Fruit fly (Drosophila melanogaster) whole organism, embryonic: ENCODE results near the gene CG9426.

Experiments
- Adf1 ChIP-seq: fragments of 200-800 bp; sonication (Bioruptor generic); IDR thresholded peaks from 2 replicates; pipeline ENCODE4 v1.3.6; 2022; ENCODE audit warnings: missing biosample characterization, missing genetic modification characterization
- CG10147 ChIP-seq: fragments of 200-800 bp; sonication (Bioruptor generic); optimal IDR thresholded peaks from 2 replicates; lab custom pipeline; 2019; ENCODE audit warnings: missing biosample characterization, mild to moderate bottlenecking, missing genetic modification characterization, moderate library complexity
- CG10565 ChIP-seq: fragments of 200-800 bp; sonication (Bioruptor generic); optimal IDR thresholded peaks from 3 replicates; lab custom pipeline; 2016; ENCODE audit warnings: missing biosample characterization, mild to moderate bottlenecking, missing genetic modification characterization
- CG11456 ChIP-seq: fragments of 200-800 bp; sonication (Bioruptor generic); IDR thresholded peaks from 3 replicates; pipeline ENCODE4 v1.3.6; 2022; ENCODE audit warnings: missing biosample characterization, missing genetic modification characterization
- CG15514 ChIP-seq: fragments of 200-800 bp; sonication (Bioruptor generic); optimal IDR thresholded peaks from 3 replicates; lab custom pipeline; 2017; ENCODE audit warnings: missing biosample characterization, missing genetic modification characterization, mild to moderate bottlenecking, moderate library complexity, missing genetic modification reagents
- CG15601 ChIP-seq: fragments of 200-800 bp; sonication (Bioruptor generic); optimal IDR thresholded peaks from 3 replicates; lab custom pipeline; 2019; ENCODE audit warnings: missing biosample characterization, mild to moderate bottlenecking, missing genetic modification characterization, moderate library complexity
- CG17612 ChIP-seq: fragments of 200-800 bp; sonication (Bioruptor generic); IDR thresholded peaks from 2 replicates; pipeline ENCODE4 v1.3.6; 2022; ENCODE audit warnings: missing biosample characterization, missing genetic modification characterization
- CG17802 ChIP-seq: fragments of 200-800 bp; sonication (Bioruptor generic); optimal IDR thresholded peaks from 2 replicates; lab custom pipeline; 2018; ENCODE audit warnings: missing biosample characterization, mild to moderate bottlenecking, missing genetic modification characterization, moderate library complexity
- CG18262 ChIP-seq: fragments of 200-800 bp; optimal IDR thresholded peaks from 3 replicates; lab custom pipeline; 2019; ENCODE audit warnings: missing biosample characterization, mild to moderate bottlenecking, missing genetic modification characterization, moderate library complexity
- CG2889 ChIP-seq: fragments of 200-800 bp; sonication (Bioruptor generic); IDR thresholded peaks from 3 replicates; pipeline ENCODE4 v1.3.6; 2022; ENCODE audit warnings: missing biosample characterization, missing genetic modification characterization
- CG31224 ChIP-seq: fragments of 200-800 bp; sonication (Bioruptor generic); IDR thresholded peaks from 2 replicates; pipeline ENCODE4 v1.3.6; 2022; ENCODE audit warnings: missing biosample characterization, missing genetic modification characterization
- CG32772 ChIP-seq: fragments of 200-800 bp; sonication (Bioruptor generic); IDR thresholded peaks from 2 replicates; pipeline ENCODE4 v1.3.6; 2022; ENCODE audit warnings: missing biosample characterization, missing genetic modification characterization
- CG4820 ChIP-seq: fragments of 200-800 bp; sonication (Bioruptor generic); optimal IDR thresholded peaks from 3 replicates; lab custom pipeline; 2016; ENCODE audit warnings: missing biosample characterization, missing genetic modification characterization
- CG6175 ChIP-seq: fragments of 200-800 bp; sonication (Bioruptor generic); IDR thresholded peaks from 3 replicates; pipeline ENCODE4 v1.3.6; 2022; ENCODE audit warnings: missing biosample characterization, missing genetic modification characterization
- CG6765 ChIP-seq: fragments of 200-800 bp; sonication (Bioruptor generic); optimal IDR thresholded peaks from 3 replicates; lab custom pipeline; 2017; ENCODE audit warnings: missing biosample characterization, mild to moderate bottlenecking, missing genetic modification characterization
- CG8388 ChIP-seq: fragments of 200-800 bp; sonication (Bioruptor generic); optimal IDR thresholded peaks from 2 replicates; lab custom pipeline; 2019; ENCODE audit warnings: missing biosample characterization, mild to moderate bottlenecking, missing genetic modification characterization, moderate library complexity
- CG8924 ChIP-seq: fragments of 200-800 bp; optimal IDR thresholded peaks from 3 replicates; lab custom pipeline; 2019; ENCODE audit warnings: missing biosample characterization, mild to moderate bottlenecking, missing genetic modification characterization, moderate library complexity
- CG9215 ChIP-seq: fragments of 200-800 bp; sonication (Bioruptor generic); IDR thresholded peaks from 2 replicates; pipeline ENCODE4 v1.3.6; 2022; ENCODE audit warnings: missing biosample characterization, missing genetic modification characterization
- CG9876 ChIP-seq: fragments of 200-800 bp; sonication (Bioruptor generic); optimal IDR thresholded peaks from 2 replicates; lab custom pipeline; 2016; ENCODE audit warnings: missing biosample characterization, missing genetic modification characterization
- CHES-1-like ChIP-seq: fragments of 200-800 bp; sonication (Bioruptor generic); optimal IDR thresholded peaks from 2 replicates; lab custom pipeline; 2016; ENCODE audit warnings: missing biosample characterization, missing genetic modification characterization
- CkIIα-i1 ChIP-seq: fragments of 200-800 bp; sonication (Bioruptor generic); IDR thresholded peaks from 2 replicates; pipeline ENCODE4 v1.3.6; 2022; ENCODE audit warnings: missing biosample characterization, missing genetic modification characterization
- D19B ChIP-seq: fragments of 200-800 bp; sonication (Bioruptor generic); optimal IDR thresholded peaks from 2 replicates; lab custom pipeline; 2017; ENCODE audit warnings: missing biosample characterization, mild to moderate bottlenecking, missing genetic modification characterization
- Dll ChIP-seq: fragments of 200-800 bp; sonication (Bioruptor generic); IDR thresholded peaks from 4 replicates; pipeline ENCODE4 v1.3.6; 2022; ENCODE audit warnings: missing biosample characterization, missing genetic modification characterization; ENCODE audit not compliant: partially characterized antibody
- Ets65A ChIP-seq: fragments of 200-800 bp; sonication (Bioruptor generic); peaks from one replicate; lab custom pipeline; 2016; ENCODE audit warnings: missing biosample characterization, missing genetic modification characterization
- H15 ChIP-seq: fragments of 200-800 bp; sonication (Bioruptor generic); IDR thresholded peaks from 3 replicates; pipeline ENCODE4 v1.3.6; 2022; ENCODE audit warnings: missing biosample characterization, missing genetic modification characterization
- Max ChIP-seq: fragments of 200-800 bp; sonication (Bioruptor generic); optimal IDR thresholded peaks from 2 replicates; lab custom pipeline; 2016; ENCODE audit warnings: missing biosample characterization, mild to moderate bottlenecking, missing genetic modification characterization
- NFAT ChIP-seq: fragments of 200-800 bp; sonication (Bioruptor generic); IDR thresholded peaks from 2 replicates; pipeline ENCODE4 v1.3.6; 2022; ENCODE audit warnings: missing biosample characterization, missing genetic modification characterization
- NfI ChIP-seq: fragments of 200-800 bp; sonication (Bioruptor generic); optimal IDR thresholded peaks from 3 replicates; lab custom pipeline; 2018; ENCODE audit warnings: missing biosample characterization, mild to moderate bottlenecking, missing genetic modification characterization, moderate library complexity
- Oli ChIP-seq: fragments of 200-800 bp; sonication (Bioruptor generic); optimal IDR thresholded peaks from 2 replicates; lab custom pipeline; 2018; ENCODE audit warnings: missing biosample characterization, mild to moderate bottlenecking, missing genetic modification characterization, moderate library complexity
- Ptx1 ChIP-seq: fragments of 200-800 bp; sonication (Bioruptor generic); IDR thresholded peaks from 2 replicates; pipeline ENCODE4 v1.3.6; 2022; ENCODE audit warnings: missing biosample characterization, missing genetic modification characterization
- Sry-δ ChIP-seq: fragments of 200-800 bp; sonication (Bioruptor generic); optimal IDR thresholded peaks from 2 replicates; lab custom pipeline; 2016; ENCODE audit warnings: missing biosample characterization, missing genetic modification characterization
- ash1 ChIP-seq: fragments of 200-800 bp; sonication (Bioruptor generic); optimal IDR thresholded peaks from 2 replicates; lab custom pipeline; 2018; ENCODE audit warnings: missing biosample characterization, mild to moderate bottlenecking, missing genetic modification characterization
- bab2 ChIP-seq: fragments of 200-800 bp; sonication (Bioruptor generic); optimal IDR thresholded peaks from 2 replicates; lab custom pipeline; 2016; ENCODE audit warnings: missing biosample characterization, missing genetic modification characterization
- bigmax ChIP-seq: fragments of 200-800 bp; sonication (Bioruptor generic); optimal IDR thresholded peaks from 2 replicates; lab custom pipeline; 2018; ENCODE audit warnings: missing biosample characterization, mild to moderate bottlenecking, missing genetic modification characterization
- cg ChIP-seq: fragments of 200-800 bp; sonication (Bioruptor generic); optimal IDR thresholded peaks from 3 replicates; lab custom pipeline; 2019; ENCODE audit warnings: missing biosample characterization, mild to moderate bottlenecking, missing genetic modification characterization, moderate library complexity
- chinmo ChIP-seq: fragments of 200-800 bp; sonication (Bioruptor generic); IDR thresholded peaks from 4 replicates; pipeline ENCODE4 v1.3.6; 2022; ENCODE audit warnings: missing biosample characterization, missing genetic modification characterization; ENCODE audit not compliant: partially characterized antibody
- cwo ChIP-seq: fragments of 200-800 bp; sonication (Bioruptor generic); optimal IDR thresholded peaks from 3 replicates; lab custom pipeline; 2017; ENCODE audit warnings: missing biosample characterization, missing genetic modification characterization, mild to moderate bottlenecking, moderate library complexity, missing genetic modification reagents
- dmrt99B ChIP-seq: fragments of 200-800 bp; sonication (Bioruptor generic); optimal IDR thresholded peaks from 2 replicates; lab custom pipeline; 2018; ENCODE audit warnings: missing biosample characterization, mild to moderate bottlenecking, missing genetic modification characterization, moderate library complexity
- eve ChIP-seq, 2 experiments: fragments of >200 bp; optimal IDR thresholded peaks; 2 replicates each; lab custom pipeline; 2017; ENCODE audit warnings: missing biosample characterization in 2 of 2, missing genetic modification characterization in 2 of 2
- fd3F ChIP-seq: fragments of 200-800 bp; sonication (Bioruptor generic); optimal IDR thresholded peaks from 2 replicates; lab custom pipeline; 2018; ENCODE audit warnings: missing biosample characterization, mild to moderate bottlenecking, missing genetic modification characterization, moderate library complexity
- gce ChIP-seq: fragments of 200-800 bp; sonication (Bioruptor generic); IDR thresholded peaks from 3 replicates; pipeline ENCODE4 v1.3.6; 2022; ENCODE audit warnings: missing biosample characterization, missing genetic modification characterization
- grn ChIP-seq: fragments of 200-800 bp; sonication (Bioruptor generic); optimal IDR thresholded peaks from 3 replicates; lab custom pipeline; 2017; ENCODE audit warnings: missing biosample characterization, missing genetic modification characterization
- gt ChIP-seq: fragments of 200-800 bp; sonication (Bioruptor generic); IDR thresholded peaks from 2 replicates; pipeline ENCODE4 v1.3.6; 2022; ENCODE audit warnings: missing biosample characterization, missing genetic modification characterization
- hkb ChIP-seq, 2 experiments: fragments of 200-800 bp in 1 of 2; fragments of >200 bp in 1 of 2; sonication (Bioruptor generic) in 1 of 2; IDR thresholded peaks in 1 of 2; optimal IDR thresholded peaks in 1 of 2; 2 replicates each; pipeline versions ENCODE4 v1.3.6 to Lab custom; 2017 to 2022; ENCODE audit warnings: missing biosample characterization in 1 of 2, missing genetic modification characterization in 1 of 2
- klu ChIP-seq: fragments of 200-800 bp; sonication (Bioruptor generic); IDR thresholded peaks from 2 replicates; pipeline ENCODE4 v1.3.6; 2022; ENCODE audit warnings: missing biosample characterization, missing genetic modification characterization
- kni ChIP-seq: fragments of 200-800 bp; sonication (Bioruptor generic); optimal IDR thresholded peaks from 3 replicates; lab custom pipeline; 2017; ENCODE audit warnings: mild to moderate bottlenecking, missing biosample characterization, missing genetic modification reagents, missing genetic modification characterization
- mam ChIP-seq: fragments of 200-800 bp; sonication (Bioruptor generic); optimal IDR thresholded peaks from 3 replicates; lab custom pipeline; 2016; ENCODE audit warnings: missing biosample characterization, missing genetic modification characterization
- peb ChIP-seq: fragments of 200-800 bp; sonication (Bioruptor generic); IDR thresholded peaks from 2 replicates; pipeline ENCODE4 v1.3.6; 2022; ENCODE audit warnings: missing biosample characterization, missing genetic modification characterization
- pzg ChIP-seq: fragments of 200-800 bp; sonication (Bioruptor generic); optimal IDR thresholded peaks from 3 replicates; lab custom pipeline; 2018; ENCODE audit warnings: missing biosample characterization, mild to moderate bottlenecking, missing genetic modification characterization, moderate library complexity
- tx ChIP-seq: fragments of 200-800 bp; sonication (Bioruptor generic); optimal IDR thresholded peaks from 2 replicates; lab custom pipeline; 2016; ENCODE audit warnings: missing biosample characterization, missing genetic modification characterization
- vvl ChIP-seq: fragments of 200-800 bp; sonication (Bioruptor generic); IDR thresholded peaks from 2 replicates; pipeline ENCODE4 v1.3.6; 2022; ENCODE audit warnings: missing biosample characterization, missing genetic modification characterization
- yki ChIP-seq: fragments of >200 bp; optimal IDR thresholded peaks from 3 replicates; lab custom pipeline; 2018

Gene CG9426

DNA sequence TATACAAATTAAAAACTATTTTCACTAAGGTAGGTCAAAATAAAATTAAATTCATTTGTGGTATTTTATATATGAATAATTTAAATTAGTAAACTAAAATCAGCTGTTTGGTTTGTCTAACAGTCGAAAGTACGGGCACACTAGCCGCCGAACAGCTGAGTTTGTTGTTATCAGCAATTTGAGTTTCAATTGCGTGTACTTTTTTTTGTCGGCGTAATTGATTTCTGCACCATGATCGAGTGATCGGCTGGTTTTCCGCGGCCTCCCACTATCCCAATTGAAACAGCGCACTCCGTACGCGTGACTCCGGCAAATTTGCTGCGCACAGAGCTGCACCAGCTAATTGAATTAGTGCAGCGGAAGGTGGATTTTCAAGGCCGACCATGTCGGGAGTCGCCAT, 40.6 kb downstream of the CG9426 start, which contains the start of gene Alg7:
Gene Alg7 (plus strand): TSS at position 153 of the 400 bp plus-strand sequence.
- TF ChIP-seq bab2 (GFP tag; lab: Kevin White, UChicago) (no peak), CG17612 (no peak), peb (GFP tag; lab: Robert Waterston, UW) (no peak), kni (no peak), Adf1 (GFP tag; lab: Robert Waterston, UW) (no peak), Dll (GFP tag; lab: Robert Waterston, UW) (peak; percentile 32; the same call in 1 of the 4 replicates), CG15601 (tag; lab: Kevin White, UChicago) (no peak), Sry-δ (no peak), CG10147 (no peak), CG17802 (tag; lab: Kevin White, UChicago) (no peak), NFAT (GFP tag; lab: Robert Waterston, UW) (no peak), dmrt99B (tag; lab: Kevin White, UChicago) (no peak), CG6765 (GFP tag; lab: Kevin White, UChicago) (no peak), tx (GFP tag; lab: Kevin White, UChicago) (no peak), pzg (GFP tag; lab: Kevin White, UChicago) (peak; percentile 45), CG9215 (GFP tag; lab: Robert Waterston, UW) (no peak), klu (no peak), mam (GFP tag; lab: Kevin White, UChicago) (no peak), CG11456 (GFP tag; lab: Robert Waterston, UW) (no peak), Max (no peak), CG8924 (tag; lab: Kevin White, UChicago) (peak; percentile 2), CG32772 (GFP tag; lab: Robert Waterston, UW) (no peak), CG9876 (GFP tag; lab: Kevin White, UChicago) (no peak), Oli (tag; lab: Kevin White, UChicago) (no peak), cg (GFP tag; lab: Kevin White, UChicago) (no peak), CG31224 (GFP tag; lab: Robert Waterston, UW) (no peak), CG6175 (no peak), hkb (optimal IDR thresholded peaks at IDR 0.05; lab: Kevin White, UChicago) (no peak), hkb (GFP tag; IDR thresholded peaks at IDR 0.05; lab: Robert Waterston, UW) (no peak), vvl (GFP tag; lab: Robert Waterston, UW) (peak; percentile 70; the same call in 1 of the 2 replicates), NfI (GFP tag; lab: Kevin White, UChicago) (no peak), CG8388 (GFP tag; lab: Kevin White, UChicago) (no peak), chinmo (no peak), gt (GFP tag; lab: Robert Waterston, UW) (no peak), eve (GFP tag; optimal IDR thresholded peaks at IDR 0.05; lab: Kevin White, UChicago) (no peak), grn (GFP tag; lab: Kevin White, UChicago) (no peak), gce (GFP tag; lab: Robert Waterston, UW) (no peak), fd3F (no peak), cwo (GFP tag; lab: Kevin White, UChicago) (no peak), CG4820 (no peak), CHES-1-like (no peak), Ptx1 (GFP tag; lab: Robert Waterston, UW) (no peak), Ets65A (GFP tag; lab: Kevin White, UChicago) (no peak), CG18262 (tag; lab: Kevin White, UChicago) (no peak), yki (lab: Kevin White, UChicago) (no peak), CG15514 (GFP tag; lab: Kevin White, UChicago) (no peak), H15 (GFP tag; lab: Robert Waterston, UW) (no peak), CG2889 (GFP tag; lab: Robert Waterston, UW) (no peak), D19B (no peak), ash1 (no peak), CkIIα-i1 (GFP tag; lab: Robert Waterston, UW) (no peak), CG10565 (GFP tag; lab: Kevin White, UChicago) (no peak), bigmax (GFP tag; lab: Kevin White, UChicago) (no peak)
